Worm (Caenorhabditis elegans) whole organism, L4/young adult: ENCODE results near the gene Y38C1BA.1.

ENCODE experiments used
- W03F9.2 ChIP-seq: fragments of 150-350 bp; optimal IDR thresholded peaks from 2 replicates; lab custom pipeline; 2014; ENCODE audit warnings: missing biosample characterization, missing genetic modification characterization
- dao-5 ChIP-seq: sonication (generic microtip); optimal IDR thresholded peaks from 2 replicates; lab custom pipeline; 2016; ENCODE audit warnings: missing genotype, missing genetic modification characterization, moderate library complexity, missing compliant biosample characterization
- him-1 ChIP-seq: sonication (generic microtip); optimal IDR thresholded peaks from 2 replicates; lab custom pipeline; 2016; ENCODE audit warnings: missing genotype, missing genetic modification reagents, missing genetic modification characterization, missing compliant biosample characterization

Gene Y38C1BA.1

DNA sequence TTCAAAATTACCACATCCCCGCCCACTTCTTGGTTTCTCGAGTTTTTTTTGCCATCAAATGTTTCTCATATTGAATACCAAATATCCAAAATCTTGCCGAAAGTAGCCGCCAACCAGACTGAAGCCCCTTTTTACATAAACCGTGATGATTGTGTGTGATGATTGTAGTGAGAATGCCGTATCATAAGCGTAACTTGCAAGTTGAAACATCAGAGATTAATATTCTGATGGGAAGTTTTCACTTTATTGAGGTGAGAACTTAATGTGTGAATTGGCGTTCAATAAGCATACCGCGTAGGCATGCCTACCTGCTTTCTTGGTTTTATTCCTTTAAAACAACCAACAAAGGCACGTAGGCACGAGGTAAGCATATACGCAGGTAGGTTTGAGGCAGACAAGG is 17.8 kb upstream of the Y38C1BA.1 start, which contains the start of gene Y38C1BA.4:
Gene Y38C1BA.4 (plus strand): TSS at position 301 of the 400 bp plus-strand sequence.
- no peak for TF ChIP-seq dao-5 (tag; lab: Kevin White, UChicago)
- TF ChIP-seq W03F9.2 (tag; lab: Kevin White, UChicago) = no peak
- no peak for TF ChIP-seq him-1

DNA sequence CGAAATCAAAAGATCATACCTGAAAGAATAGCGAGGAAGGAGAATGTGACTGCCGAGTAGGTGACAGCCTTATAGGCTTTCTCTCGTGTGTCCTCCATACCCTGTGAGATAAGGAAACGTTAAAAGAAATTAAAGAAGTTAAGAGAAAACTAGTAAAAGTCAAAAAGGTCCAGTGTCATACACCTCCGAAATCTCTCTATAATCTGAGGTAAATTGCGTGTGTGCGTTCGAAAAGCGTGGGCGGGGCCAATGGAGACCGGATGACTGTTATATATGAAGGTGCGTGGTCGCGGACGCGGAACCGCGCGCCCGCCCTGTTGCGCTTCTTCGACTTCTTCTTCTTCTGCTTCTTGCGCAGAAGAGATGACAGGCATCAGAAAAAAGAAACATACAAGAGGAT is 16.4 kb upstream of the Y38C1BA.1 start, which contains the start of gene col-109:
Gene col-109 (minus strand): TSS at position 101 of the 400 bp plus-strand sequence.
- TF ChIP-seq W03F9.2 (tag; lab: Kevin White, UChicago) (no peak), dao-5 (tag; lab: Kevin White, UChicago) (no peak), him-1 (no peak)

DNA sequence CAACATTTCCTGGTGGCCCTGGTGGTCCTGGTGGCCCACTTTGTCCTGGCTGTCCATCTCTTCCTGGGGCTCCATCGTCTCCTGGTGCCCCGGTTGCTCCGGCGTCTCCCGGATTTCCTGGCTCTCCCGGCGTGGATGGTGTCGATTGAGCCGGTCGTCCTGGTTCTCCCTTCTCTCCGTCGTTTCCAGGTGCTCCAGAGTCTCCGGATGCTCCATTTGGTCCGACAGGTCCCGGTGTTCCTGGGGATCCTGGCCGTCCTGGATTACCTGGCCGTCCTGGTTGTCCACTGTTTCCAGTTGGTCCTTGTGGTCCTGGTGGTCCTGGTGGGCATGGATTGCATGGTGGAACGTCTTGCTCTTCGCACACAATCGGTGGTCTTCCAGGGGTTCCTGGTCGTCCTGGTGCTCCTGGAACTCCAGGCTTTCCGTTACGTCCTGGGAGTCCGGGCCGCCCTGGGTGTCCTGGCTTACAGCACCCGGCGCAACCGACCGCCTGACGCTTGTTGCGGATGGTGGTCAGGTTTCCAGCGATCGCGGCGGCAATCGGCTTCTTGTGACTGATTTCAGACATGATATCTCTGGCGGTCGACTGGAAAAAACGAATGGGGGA is 14.8 kb upstream of the Y38C1BA.1 start:
- TF ChIP-seq W03F9.2 (tag; lab: Kevin White, UChicago) = no peak
- TF ChIP-seq dao-5 (tag; lab: Kevin White, UChicago) = no peak
- no peak for TF ChIP-seq him-1

DNA sequence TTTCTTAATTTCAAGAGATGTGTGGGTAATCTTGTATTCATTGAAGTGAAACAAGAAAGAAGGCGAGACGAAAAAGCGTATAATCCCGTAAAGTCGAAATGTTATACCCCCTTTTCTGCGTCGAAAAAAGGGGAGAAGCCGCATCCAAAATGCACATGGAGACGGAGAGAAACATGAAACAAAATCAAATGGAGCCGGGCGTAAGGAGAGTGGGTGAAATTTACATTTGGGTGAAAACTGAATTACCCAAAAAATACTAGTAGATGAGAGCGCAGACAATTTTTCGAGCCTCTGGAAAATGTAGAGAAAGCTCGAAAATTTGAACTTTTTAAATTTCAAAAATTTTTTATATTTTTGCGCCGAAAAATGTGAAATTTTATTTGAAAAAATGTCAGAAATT is 12.5 kb upstream of the Y38C1BA.1 start:
- TF ChIP-seq him-1 = no peak
- no peak for TF ChIP-seq W03F9.2 (tag; lab: Kevin White, UChicago)
- TF ChIP-seq dao-5 (tag; lab: Kevin White, UChicago) = no peak

ce11 chrIV:1814764-1815518 is 11.2 kb upstream of the Y38C1BA.1 start, which contains the start of gene snn-1:
Gene snn-1 (minus strand): TSS chrIV:1815118.
- TF ChIP-seq dao-5 (tag; lab: Kevin White, UChicago) (no peak), him-1 (no peak), W03F9.2 (tag; lab: Kevin White, UChicago) (no peak)

- no peak for TF ChIP-seq him-1
- no peak for TF ChIP-seq W03F9.2 (tag; lab: Kevin White, UChicago)
- TF ChIP-seq dao-5 (tag; lab: Kevin White, UChicago) = no peak
Measured at ce11 chrIV:1813869-1814268, 10.1 kb upstream of the Y38C1BA.1 start.

ce11 chrIV:1804613-1805012 is 831 bp upstream of the Y38C1BA.1 start:
- TF ChIP-seq him-1 (peak; percentile 28), dao-5 (tag; lab: Kevin White, UChicago) (no peak)

- TF ChIP-seq him-1 (no peak), dao-5 (tag; lab: Kevin White, UChicago) (no peak), W03F9.2 (tag; lab: Kevin White, UChicago) (no peak)
Measured at ce11 chrIV:1791775-1792174, 12.0 kb downstream of the Y38C1BA.1 start.

ce11 chrIV:1790677-1791076 is 13.1 kb downstream of the Y38C1BA.1 start:
- TF ChIP-seq dao-5 (tag; lab: Kevin White, UChicago) (no peak), him-1 (no peak), W03F9.2 (tag; lab: Kevin White, UChicago) (no peak)

ce11 chrIV:1785156-1785555 is 18.6 kb downstream of the Y38C1BA.1 start:
- TF ChIP-seq W03F9.2 (tag; lab: Kevin White, UChicago) (no peak), him-1 (no peak), dao-5 (tag; lab: Kevin White, UChicago) (no peak)

ce11 chrIV:1781559-1781958 is 22.2 kb downstream of the Y38C1BA.1 start, which contains the start of gene frpr-19:
Gene frpr-19 (minus strand): TSS chrIV:1781659.
- TF ChIP-seq W03F9.2 (tag; lab: Kevin White, UChicago) (no peak), dao-5 (tag; lab: Kevin White, UChicago) (no peak), him-1 (no peak)

DNA sequence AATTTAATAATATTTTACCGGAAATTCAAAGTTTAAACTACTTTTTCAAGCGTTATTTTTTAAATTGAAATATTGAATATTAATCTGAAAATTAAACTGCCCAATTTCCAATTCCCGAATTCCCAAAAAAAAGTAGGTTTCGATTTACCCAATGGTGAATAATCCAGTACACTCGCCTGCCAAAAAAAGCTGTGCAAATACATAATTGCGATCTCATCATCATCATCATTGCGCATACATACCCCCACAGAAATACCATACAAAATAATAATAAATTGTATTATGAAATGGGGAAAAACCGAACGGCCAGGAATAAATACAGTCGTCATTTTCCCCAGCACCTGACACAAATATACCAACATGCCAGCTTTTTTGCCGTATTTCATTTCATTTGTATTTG is 31.9 kb downstream of the Y38C1BA.1 start, which contains the start of gene Y41D4A.1:
Gene Y41D4A.1 (plus strand): TSS at position 301 of the 400 bp plus-strand sequence.
- no peak for TF ChIP-seq him-1
- no peak for TF ChIP-seq dao-5 (tag; lab: Kevin White, UChicago)
- TF ChIP-seq W03F9.2 (tag; lab: Kevin White, UChicago) = no peak

DNA sequence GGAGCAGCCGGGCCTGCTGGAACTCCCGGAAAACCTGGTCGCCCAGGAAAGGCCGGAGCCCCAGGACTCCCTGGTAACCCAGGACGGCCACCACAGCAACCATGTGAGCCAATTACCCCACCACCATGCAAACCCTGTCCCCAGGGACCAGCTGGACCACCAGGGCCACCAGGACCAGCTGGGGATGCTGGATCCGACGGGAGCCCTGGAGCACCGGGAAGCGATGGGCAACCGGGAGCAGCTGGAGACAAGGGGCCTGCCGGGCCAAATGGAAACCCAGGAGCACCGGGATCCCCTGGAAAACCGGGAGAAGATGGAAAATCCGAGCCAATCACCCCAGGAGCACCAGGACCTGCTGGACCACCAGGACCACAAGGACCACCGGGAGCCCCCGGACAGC is 34.7 kb downstream of the Y38C1BA.1 start:
- TF ChIP-seq W03F9.2 (tag; lab: Kevin White, UChicago) (no peak), him-1 (no peak), dao-5 (tag; lab: Kevin White, UChicago) (no peak)

- no peak for TF ChIP-seq him-1
- no peak for TF ChIP-seq W03F9.2 (tag; lab: Kevin White, UChicago)
Measured at ce11 chrIV:1768288-1768687, 35.5 kb downstream of the Y38C1BA.1 start, which contains the start of gene col-108. Gene col-108 (plus strand): TSS chrIV:1768588.
